Worm (Caenorhabditis elegans): ENCODE results near the gene cpl-1.
A peak's percentile ranks its signal among the peaks of the same experiment; 100 is the strongest.

- TF ChIP-seq drap-1 (GFP tag; optimal IDR thresholded peaks at IDR 0.05) (peak; percentile 46), nhr-237 (tag; optimal IDR thresholded peaks at IDR 0.05) (no peak), lin-13 (tag; optimal IDR thresholded peaks at IDR 0.05) (no peak), nhr-28 (tag; optimal IDR thresholded peaks at IDR 0.05) (no peak), ceh-43 (GFP tag; optimal IDR thresholded peaks at IDR 0.05) (no peak), unc-62 (GFP tag; optimal IDR thresholded peaks at IDR 0.05) (no peak), tbx-8 (GFP tag; optimal IDR thresholded peaks at IDR 0.05) (no peak), nhr-12 (tag; optimal IDR thresholded peaks at IDR 0.05) (no peak)
Observed at ce11 chrV:16552929-16553328, 42.2 kb downstream of the cpl-1 start, which contains the start of gene Y32B12B.4.
